Fruit fly (Drosophila melanogaster) whole organism, prepupa: ENCODE measurements around the gene CG15012.

ENCODE experiments used
- Blimp-1 ChIP-seq: fragments of 200-800 bp; sonication (Bioruptor generic); optimal IDR thresholded peaks from 3 replicates; lab custom pipeline; 2017; ENCODE audit warnings: missing biosample characterization, missing genetic modification characterization, mild to moderate bottlenecking, moderate library complexity, missing genetic modification reagents
- CG10631 ChIP-seq: fragments of 200-800 bp; sonication (Bioruptor generic); optimal IDR thresholded peaks from 2 replicates; lab custom pipeline; 2016; ENCODE audit warnings: missing biosample characterization, missing genetic modification characterization
- CG10669 ChIP-seq: fragments of 200-800 bp; sonication (Bioruptor generic); optimal IDR thresholded peaks from 3 replicates; lab custom pipeline; 2018; ENCODE audit warnings: missing biosample characterization, mild to moderate bottlenecking, missing genetic modification characterization, moderate library complexity
- CG11762 ChIP-seq: fragments of 200-800 bp; sonication (Bioruptor generic); optimal IDR thresholded peaks from 3 replicates; lab custom pipeline; 2016; ENCODE audit warnings: missing biosample characterization, missing genetic modification characterization; ENCODE audit not compliant: insufficient read depth
- CG15336 ChIP-seq: fragments of 200-800 bp; sonication (Bioruptor generic); IDR thresholded peaks from 2 replicates; pipeline ENCODE4 v1.3.6; 2022; ENCODE audit warnings: missing biosample characterization, missing genetic modification characterization
- CG1621 ChIP-seq: fragments of 200-800 bp; sonication (Bioruptor generic); optimal IDR thresholded peaks from 3 replicates; lab custom pipeline; 2018; ENCODE audit warnings: missing biosample characterization, mild to moderate bottlenecking, missing genetic modification characterization
- CG16779 ChIP-seq: fragments of 200-800 bp; sonication (Bioruptor generic); optimal IDR thresholded peaks from 3 replicates; lab custom pipeline; 2017; ENCODE audit warnings: missing biosample characterization, mild to moderate bottlenecking, missing genetic modification characterization
- CG32006 ChIP-seq: fragments of 200-800 bp; sonication (Bioruptor generic); optimal IDR thresholded peaks from 3 replicates; lab custom pipeline; 2017; ENCODE audit warnings: missing biosample characterization, mild to moderate bottlenecking, missing genetic modification characterization
- CG34406 ChIP-seq: fragments of 200-800 bp; sonication (Bioruptor generic); optimal IDR thresholded peaks from 3 replicates; lab custom pipeline; 2016; ENCODE audit warnings: missing biosample characterization, missing genetic modification characterization
- CG3919 ChIP-seq: fragments of 200-800 bp; sonication (Bioruptor generic); optimal IDR thresholded peaks from 3 replicates; lab custom pipeline; 2016; ENCODE audit warnings: missing biosample characterization, missing genetic modification characterization
- CG4318 ChIP-seq: fragments of 200-800 bp; sonication (Bioruptor generic); optimal IDR thresholded peaks from 3 replicates; lab custom pipeline; 2017; ENCODE audit warnings: missing biosample characterization, mild to moderate bottlenecking, missing genetic modification characterization
- CG6163 ChIP-seq: fragments of 200-800 bp; sonication (Bioruptor generic); IDR thresholded peaks from 3 replicates; pipeline ENCODE4 v1.3.6; 2022; ENCODE audit warnings: missing biosample characterization, missing genetic modification characterization
- CG6276 ChIP-seq: fragments of 200-800 bp; sonication (Bioruptor generic); optimal IDR thresholded peaks from 2 replicates; lab custom pipeline; 2017; ENCODE audit warnings: missing biosample characterization, mild to moderate bottlenecking, missing genetic modification characterization
- CG6792 ChIP-seq: fragments of 200-800 bp; sonication (Bioruptor generic); optimal IDR thresholded peaks from 3 replicates; lab custom pipeline; 2016; ENCODE audit warnings: missing biosample characterization, missing genetic modification characterization
- CG6808 ChIP-seq: fragments of 200-800 bp; sonication (Bioruptor generic); optimal IDR thresholded peaks from 3 replicates; lab custom pipeline; 2017; ENCODE audit warnings: missing biosample characterization, missing genetic modification characterization, mild to moderate bottlenecking, moderate library complexity, missing genetic modification reagents
- CG7368 ChIP-seq: fragments of 200-800 bp; sonication (Bioruptor generic); optimal IDR thresholded peaks from 3 replicates; lab custom pipeline; 2016; ENCODE audit warnings: missing biosample characterization, missing genetic modification characterization
- CG8119 ChIP-seq: fragments of 200-800 bp; sonication (Bioruptor generic); IDR thresholded peaks from 3 replicates; pipeline ENCODE4 v1.3.6; 2022; ENCODE audit warnings: missing biosample characterization, missing genetic modification characterization
- CG8319 ChIP-seq: fragments of 200-800 bp; sonication (Bioruptor generic); optimal IDR thresholded peaks from 3 replicates; lab custom pipeline; 2016; ENCODE audit warnings: missing biosample characterization, missing genetic modification characterization
- Eip75B ChIP-seq: fragments of 200-800 bp; sonication (Bioruptor generic); optimal IDR thresholded peaks from 3 replicates; lab custom pipeline; 2016; ENCODE audit warnings: missing biosample characterization, missing genetic modification characterization
- Eip78C ChIP-seq: fragments of 200-800 bp; sonication (Bioruptor generic); peaks from one replicate; lab custom pipeline; 2016; ENCODE audit warnings: missing biosample characterization, missing genetic modification characterization
- Ets21C ChIP-seq: fragments of 200-800 bp; sonication (Bioruptor generic); optimal IDR thresholded peaks from 3 replicates; lab custom pipeline; 2016; ENCODE audit warnings: missing biosample characterization, missing genetic modification characterization
- Ets96B ChIP-seq: fragments of 200-800 bp; optimal IDR thresholded peaks from 2 replicates; lab custom pipeline; 2019; ENCODE audit warnings: missing biosample characterization, mild to moderate bottlenecking, missing genetic modification characterization, moderate library complexity
- Hr38 ChIP-seq: sonication (Bioruptor generic); optimal IDR thresholded peaks from 2 replicates; lab custom pipeline; 2016; ENCODE audit warnings: missing biosample characterization, missing genetic modification characterization
- Hr39 ChIP-seq: fragments of 200-800 bp; sonication (Bioruptor generic); optimal IDR thresholded peaks from 2 replicates; lab custom pipeline; 2016; ENCODE audit warnings: missing biosample characterization, missing genetic modification characterization
- Hr4 ChIP-seq: fragments of 200-800 bp; sonication (Bioruptor generic); optimal IDR thresholded peaks from 3 replicates; lab custom pipeline; 2016; ENCODE audit warnings: missing biosample characterization, missing genetic modification characterization
- Lpt ChIP-seq: fragments of 200-800 bp; sonication (Bioruptor generic); optimal IDR thresholded peaks from 3 replicates; lab custom pipeline; 2016; ENCODE audit warnings: missing biosample characterization, missing genetic modification characterization
- Sox102F ChIP-seq: fragments of 200-800 bp; sonication (Bioruptor generic); optimal IDR thresholded peaks from 2 replicates; lab custom pipeline; 2016; ENCODE audit warnings: missing biosample characterization, mild to moderate bottlenecking, missing genetic modification characterization
- Sox14 ChIP-seq: fragments of 200-800 bp; sonication (Bioruptor generic); optimal IDR thresholded peaks from 3 replicates; lab custom pipeline; 2016; ENCODE audit warnings: missing biosample characterization, missing genetic modification characterization
- acj6 ChIP-seq: fragments of 200-800 bp; sonication (Bioruptor generic); optimal IDR thresholded peaks from 3 replicates; lab custom pipeline; 2016; ENCODE audit warnings: missing biosample characterization, missing genetic modification characterization
- dsx ChIP-seq: fragments of 200-800 bp; optimal IDR thresholded peaks from 3 replicates; lab custom pipeline; 2019; ENCODE audit warnings: missing biosample characterization, mild to moderate bottlenecking, missing genetic modification characterization, moderate library complexity; ENCODE audit not compliant: poor library complexity, severe bottlenecking
- fd59A ChIP-seq: fragments of 200-800 bp; sonication (Bioruptor generic); optimal IDR thresholded peaks from 2 replicates; lab custom pipeline; 2017; ENCODE audit warnings: missing biosample characterization, mild to moderate bottlenecking, missing genetic modification characterization, missing genetic modification reagents
- fd85E ChIP-seq: fragments of 200-800 bp; sonication (Bioruptor generic); optimal IDR thresholded peaks from 3 replicates; lab custom pipeline; 2016; ENCODE audit warnings: missing biosample characterization, missing genetic modification characterization
- fkh ChIP-seq: fragments of 200-800 bp; sonication (Bioruptor generic); optimal IDR thresholded peaks from 3 replicates; lab custom pipeline; 2017; ENCODE audit warnings: missing biosample characterization, mild to moderate bottlenecking, missing genetic modification characterization, moderate library complexity
- lz ChIP-seq: fragments of 200-800 bp; sonication (Bioruptor generic); optimal IDR thresholded peaks from 3 replicates; lab custom pipeline; 2016; ENCODE audit warnings: missing biosample characterization, missing genetic modification characterization
- net ChIP-seq: fragments of 200-800 bp; sonication (Bioruptor generic); optimal IDR thresholded peaks from 3 replicates; lab custom pipeline; 2016; ENCODE audit warnings: missing biosample characterization, missing genetic modification characterization
- salr ChIP-seq, 2 experiments: fragments of 200-800 bp; sonication (Bioruptor generic); optimal IDR thresholded peaks; 3 replicates each; lab custom pipeline; 2016 to 2018; ENCODE audit warnings: missing biosample characterization in 2 of 2, missing genetic modification characterization in 2 of 2, mild to moderate bottlenecking in 1 of 2
- spab ChIP-seq: fragments of 200-800 bp; sonication (Bioruptor generic); optimal IDR thresholded peaks from 2 replicates; lab custom pipeline; 2017; ENCODE audit warnings: missing biosample characterization, mild to moderate bottlenecking, missing genetic modification characterization, missing genetic modification reagents
- ss ChIP-seq, 2 experiments: fragments of 200-800 bp; sonication (Bioruptor generic); optimal IDR thresholded peaks; 2 replicates in 1 of 2; 3 replicates in 1 of 2; lab custom pipeline; 2017 to 2018; ENCODE audit warnings: mild to moderate bottlenecking in 2 of 2, missing biosample characterization in 2 of 2, missing genetic modification characterization in 2 of 2, moderate library complexity in 1 of 2
- svp ChIP-seq: fragments of 200-800 bp; sonication (Bioruptor generic); peaks from one replicate; lab custom pipeline; 2016; ENCODE audit warnings: missing biosample characterization, missing genetic modification characterization
- topi ChIP-seq: fragments of 200-800 bp; sonication (Bioruptor generic); optimal IDR thresholded peaks from 3 replicates; lab custom pipeline; 2016; ENCODE audit warnings: missing biosample characterization, missing genetic modification characterization
- vri ChIP-seq: fragments of 200-800 bp; sonication (Bioruptor generic); optimal IDR thresholded peaks from 3 replicates; lab custom pipeline; 2016; ENCODE audit warnings: missing biosample characterization, mild to moderate bottlenecking, missing genetic modification characterization

The CG15012 gene

dm6 chr3L:4252862-4253610, 39.0 kb downstream of the CG15012 start:
- TF ChIP-seq CG32006 (GFP tag; lab: Kevin White, UChicago) (peak; percentile 33), Ets96B (tag; lab: Kevin White, UChicago) (peak; percentile 0), CG8319 (peak; percentile 21), Eip78C (GFP tag; lab: Kevin White, UChicago) (peak; percentile 72), dsx (GFP tag; lab: Kevin White, UChicago) (no peak), CG6808 (GFP tag; lab: Kevin White, UChicago) (no peak), CG6163 (GFP tag; lab: Robert Waterston, UW) (peak; percentile 33; the same call in 1 of the 3 replicates), vri (GFP tag; lab: Kevin White, UChicago) (peak; percentile 69), salr (GFP tag; optimal IDR thresholded peaks at IDR 0.05; lab: Kevin White, UChicago) (no peak), Lpt (GFP tag; lab: Kevin White, UChicago) (no peak), CG3919 (peak; percentile 25), CG6792 (GFP tag; lab: Kevin White, UChicago) (peak; percentile 50), CG6276 (GFP tag; lab: Kevin White, UChicago) (no peak), CG1621 (tag; lab: Kevin White, UChicago) (no peak), CG8119 (GFP tag; lab: Robert Waterston, UW) (no peak), svp (GFP tag; lab: Kevin White, UChicago) (peak; percentile 95), fkh (GFP tag; lab: Kevin White, UChicago) (no peak), acj6 (GFP tag; lab: Kevin White, UChicago) (peak; percentile 9), Sox14 (GFP tag; lab: Kevin White, UChicago) (peak; percentile 53), net (GFP tag; lab: Kevin White, UChicago) (peak; percentile 30), CG10669 (GFP tag; lab: Kevin White, UChicago) (no peak), CG10631 (peak; percentile 30), Hr39 (GFP tag; lab: Kevin White, UChicago) (peak; percentile 23), Eip75B (no peak), CG4318 (GFP tag; lab: Kevin White, UChicago) (no peak), CG7368 (GFP tag; lab: Kevin White, UChicago) (no peak), ss (GFP tag; optimal IDR thresholded peaks at IDR 0.05; lab: Kevin White, UChicago) (peak in 1 of 2 experiments; percentile 6), CG11762 (GFP tag; lab: Kevin White, UChicago) (no peak), spab (GFP tag; lab: Kevin White, UChicago) (peak; percentile 16), CG16779 (tag; lab: Kevin White, UChicago) (no peak), fd59A (peak; percentile 25), Hr38 (GFP tag; lab: Kevin White, UChicago) (no peak), Blimp-1 (GFP tag; lab: Kevin White, UChicago) (no peak), fd85E (no peak), Sox102F (no peak), CG15336 (no peak), topi (GFP tag; lab: Kevin White, UChicago) (no peak), CG34406 (GFP tag; lab: Kevin White, UChicago) (no peak), Ets21C (peak; percentile 9), lz (GFP tag; lab: Kevin White, UChicago) (no peak), Hr4 (GFP tag; lab: Kevin White, UChicago) (no peak)
